Worm (Caenorhabditis elegans) whole organism, young adult: ENCODE measurements around the gene str-159.

ENCODE experiments used
- F23B12.7 ChIP-seq: sonication (generic microtip); optimal IDR thresholded peaks from 2 replicates; lab custom pipeline; 2017; ENCODE audit warnings: missing genetic modification characterization, mild to moderate bottlenecking, missing compliant biosample characterization, antibody characterized with exemption, moderate library complexity; ENCODE audit not compliant: insufficient read depth
- let-607 ChIP-seq, 2 experiments: fragments of 200-800 bp in 1 of 2; sonication (Bioruptor generic) in 1 of 2; sonication (generic microtip) in 1 of 2; optimal IDR thresholded peaks; 2 replicates each; lab custom pipeline; 2016 to 2018; ENCODE audit warnings: mild to moderate bottlenecking in 2 of 2, missing compliant biosample characterization in 2 of 2, missing genetic modification characterization in 2 of 2, moderate library complexity in 2 of 2, missing genotype in 1 of 2
- lin-35 ChIP-seq, 3 experiments: fragments of 150-350 bp in 2 of 3; sonication (generic microtip) in 1 of 3; optimal IDR thresholded peaks; 2 replicates each; lab custom pipeline; 2014 to 2018; ENCODE audit warnings: missing biosample characterization in 3 of 3, missing genetic modification characterization in 3 of 3, missing genetic modification reagents in 3 of 3

- no peak for TF ChIP-seq let-607 (tag; optimal IDR thresholded peaks at IDR 0.05; lab: Kevin White, UChicago)
- TF ChIP-seq F23B12.7 (tag; lab: Kevin White, UChicago) = no peak
- no peak for TF ChIP-seq lin-35 (GFP tag; optimal IDR thresholded peaks at IDR 0.05; lab: Kevin White, UChicago)
Measured at ce11 chrIV:4861449-4861848, 47.7 kb upstream of the str-159 start, which contains the start of the genes Y17G9A.4 and str-173.
